Fruit fly (Drosophila melanogaster) whole organism: Measurements from ENCODE around the gene Rab9E.

Source experiments
- CG8478 ChIP-seq: fragments of >200 bp; optimal IDR thresholded peaks from 2 replicates; lab custom pipeline; 2018; ENCODE audit warnings: inconsistent platforms
- Dll ChIP-seq: fragments of >200 bp; optimal IDR thresholded peaks from 2 replicates; lab custom pipeline; 2017
- EcR ChIP-seq, 2 experiments: fragments of >200 bp; optimal IDR thresholded peaks; 2 replicates each; lab custom pipeline; 2017; ENCODE audit warnings: missing biosample characterization in 2 of 2, missing genetic modification characterization in 2 of 2, missing genetic modification reagents in 2 of 2
- pan ChIP-seq: fragments of >200 bp; optimal IDR thresholded peaks from 2 replicates; lab custom pipeline; 2017
- psq ChIP-seq: fragments of >200 bp; optimal IDR thresholded peaks from 2 replicates; lab custom pipeline; 2017

dm6 chrX:10627062-10627756 is 34.4 kb downstream of the Rab9E start, which contains the start of the genes CG9806 and X11Lbeta:
- TF ChIP-seq CG8478 (lab: Kevin White, UChicago) (no peak), EcR (GFP tag; optimal IDR thresholded peaks at IDR 0.05; lab: Kevin White, UChicago) (no peak), psq (lab: Kevin White, UChicago) (no peak), pan (lab: Kevin White, UChicago) (no peak), Dll (lab: Kevin White, UChicago) (no peak)
